Worm (Caenorhabditis elegans): ENCODE data around the gene flp-14.

Gene flp-14

ce11 chrIII:12932776-12933175 is 22.5 kb downstream of the flp-14 start:
- TF ChIP-seq hlh-1 (tag; optimal IDR thresholded peaks at IDR 0.05): no peak
- TF ChIP-seq nhr-76 (tag; optimal IDR thresholded peaks at IDR 0.05): no peak
- TF ChIP-seq nhr-12 (tag; optimal IDR thresholded peaks at IDR 0.05): no peak
- TF ChIP-seq unc-120 (tag; optimal IDR thresholded peaks at IDR 0.05; ENCODE audit: poor library complexity, severe bottlenecking): no peak
- no peak for TF ChIP-seq mep-1 (tag; optimal IDR thresholded peaks at IDR 0.05)

ce11 chrIII:12934417-12934816 is 24.1 kb downstream of the flp-14 start, which contains the start of gene epg-3:
TSS of gene epg-3 (plus strand) at chrIII:12934717.
- no peak for TF ChIP-seq nhr-28 (tag; optimal IDR thresholded peaks at IDR 0.05)
- TF ChIP-seq elt-3 (tag; optimal IDR thresholded peaks at IDR 0.05): no peak
- TF ChIP-seq sptf-1 (tag; optimal IDR thresholded peaks at IDR 0.05): no peak
- TF ChIP-seq snpc-4 (tag; optimal IDR thresholded peaks at IDR 0.05): no peak
- no peak for TF ChIP-seq nhr-12 (tag; optimal IDR thresholded peaks at IDR 0.05)
- no peak for TF ChIP-seq pha-4 (tag; optimal IDR thresholded peaks at IDR 0.05)
- no peak for TF ChIP-seq mls-2 (tag; optimal IDR thresholded peaks at IDR 0.05)
- no peak for TF ChIP-seq ceh-83 (GFP tag; optimal IDR thresholded peaks at IDR 0.05)
- no peak for TF ChIP-seq lin-13 (tag; optimal IDR thresholded peaks at IDR 0.05)
- TF ChIP-seq nhr-2 (tag; optimal IDR thresholded peaks at IDR 0.05): no peak
- TF ChIP-seq drap-1 (GFP tag; optimal IDR thresholded peaks at IDR 0.05): no peak
- no peak for TF ChIP-seq M03D4.4 (tag; optimal IDR thresholded peaks at IDR 0.05)
- TF ChIP-seq mab-5 (tag; optimal IDR thresholded peaks at IDR 0.05): no peak
- TF ChIP-seq cnd-1 (tag; optimal IDR thresholded peaks at IDR 0.05): no peak
- TF ChIP-seq unc-39 (tag; optimal IDR thresholded peaks at IDR 0.05): no peak
- TF ChIP-seq tbx-8 (GFP tag; optimal IDR thresholded peaks at IDR 0.05): no peak
- TF ChIP-seq bed-3 (GFP tag; optimal IDR thresholded peaks at IDR 0.05): no peak
- TF ChIP-seq lsy-2 (tag; optimal IDR thresholded peaks at IDR 0.05): no peak

ce11 chrIII:12942307-12942706 is 32.0 kb downstream of the flp-14 start, which contains the start of gene unc-25:
TSS of gene unc-25 (plus strand) at chrIII:12942651.
- TF ChIP-seq ceh-43 (GFP tag; optimal IDR thresholded peaks at IDR 0.05) (no peak), unc-62 (GFP tag; optimal IDR thresholded peaks at IDR 0.05) (no peak)

ce11 chrIII:12944064-12944463 is 33.8 kb downstream of the flp-14 start:
- no peak for TF ChIP-seq ceh-43 (GFP tag; optimal IDR thresholded peaks at IDR 0.05)
- TF ChIP-seq nhr-76 (tag; optimal IDR thresholded peaks at IDR 0.05): no peak
- no peak for TF ChIP-seq elt-3 (tag; optimal IDR thresholded peaks at IDR 0.05)
- no peak for TF ChIP-seq drap-1 (GFP tag; optimal IDR thresholded peaks at IDR 0.05)
- TF ChIP-seq ces-1 (GFP tag; optimal IDR thresholded peaks at IDR 0.05): no peak
- no peak for TF ChIP-seq bed-3 (GFP tag; optimal IDR thresholded peaks at IDR 0.05)
- TF ChIP-seq zip-8 (tag; optimal IDR thresholded peaks at IDR 0.05): no peak
- TF ChIP-seq sem-2 (GFP tag; optimal IDR thresholded peaks at IDR 0.05): no peak
- TF ChIP-seq hlh-1 (tag; optimal IDR thresholded peaks at IDR 0.05): no peak
- TF ChIP-seq mls-2 (tag; optimal IDR thresholded peaks at IDR 0.05): no peak
- TF ChIP-seq flh-1 (GFP tag; optimal IDR thresholded peaks at IDR 0.05): no peak
- TF ChIP-seq mab-5 (tag; optimal IDR thresholded peaks at IDR 0.05): no peak
- TF ChIP-seq tbx-8 (GFP tag; optimal IDR thresholded peaks at IDR 0.05): no peak
- TF ChIP-seq M03D4.4 (tag; optimal IDR thresholded peaks at IDR 0.05): no peak

- TF ChIP-seq lin-13 (tag; optimal IDR thresholded peaks at IDR 0.05) (no peak), nhr-12 (tag; optimal IDR thresholded peaks at IDR 0.05) (no peak), nhr-237 (tag; optimal IDR thresholded peaks at IDR 0.05) (no peak), pha-4 (tag; optimal IDR thresholded peaks at IDR 0.05) (no peak), tbx-8 (GFP tag; optimal IDR thresholded peaks at IDR 0.05) (no peak), ztf-11 (tag; optimal IDR thresholded peaks at IDR 0.05) (no peak), ceh-83 (GFP tag; optimal IDR thresholded peaks at IDR 0.05) (no peak), ham-2 (GFP tag; optimal IDR thresholded peaks at IDR 0.05) (no peak), ces-1 (GFP tag; optimal IDR thresholded peaks at IDR 0.05) (no peak), flh-1 (GFP tag; optimal IDR thresholded peaks at IDR 0.05) (no peak), elt-3 (tag; optimal IDR thresholded peaks at IDR 0.05) (no peak)
Measured at ce11 chrIII:12945072-12945471, 34.8 kb downstream of the flp-14 start.
